Worm (Caenorhabditis elegans) whole organism, young adult: ENCODE results near the gene ZC302.3.

Experiments used
- F55B11.4 ChIP-seq: sonication (generic microtip); optimal IDR thresholded peaks from 2 replicates; lab custom pipeline; 2016; ENCODE audit warnings: missing compliant biosample characterization, missing genetic modification characterization, borderline replicate concordance; ENCODE audit not compliant: insufficient read depth
- K11D2.4 ChIP-seq: fragments of 200-800 bp; sonication (Bioruptor generic); IDR thresholded peaks from 2 replicates; pipeline ENCODE4 v1.3.6; 2022; ENCODE audit warnings: missing genetic modification reagents, missing genetic modification characterization, missing compliant biosample characterization
- K12H6.12 ChIP-seq: fragments of 200-800 bp; sonication (Bioruptor generic); optimal IDR thresholded peaks from 2 replicates; lab custom pipeline; 2018; ENCODE audit warnings: mild to moderate bottlenecking, missing genetic modification characterization, missing compliant biosample characterization
- Y67H2A.10 ChIP-seq: fragments of 200-800 bp; sonication (Bioruptor generic); conservative IDR thresholded peaks from 2 replicates; pipeline ENCODE4 v1.3.6; 2022; ENCODE audit warnings: missing genetic modification reagents, missing genetic modification characterization, missing compliant biosample characterization
- akir-1 ChIP-seq: fragments of 200-800 bp; sonication (Bioruptor generic); optimal IDR thresholded peaks from 2 replicates; lab custom pipeline; 2018; ENCODE audit warnings: mild to moderate bottlenecking, missing genetic modification characterization, moderate library complexity, missing compliant biosample characterization
- ama-1 ChIP-seq, 3 experiments: fragments of 150-350 bp in 1 of 3; sonication (generic microtip) in 2 of 3; optimal IDR thresholded peaks; 2 replicates each; lab custom pipeline; 2014 to 2018; ENCODE audit warnings: missing biosample characterization in 2 of 3, missing genetic modification characterization in 2 of 3, missing genetic modification reagents in 2 of 3
- aptf-3 ChIP-seq: fragments of 200-800 bp; sonication (Bioruptor generic); IDR thresholded peaks from 2 replicates; pipeline ENCODE4 v1.3.6; 2022; ENCODE audit warnings: missing genetic modification characterization, missing compliant biosample characterization
- attf-5 ChIP-seq: fragments of 200-800 bp; sonication (Bioruptor generic); optimal IDR thresholded peaks from 2 replicates; lab custom pipeline; 2018; ENCODE audit warnings: mild to moderate bottlenecking, missing genetic modification characterization, missing compliant biosample characterization
- cebp-1 ChIP-seq, 2 experiments: fragments of 200-800 bp in 1 of 2; sonication (Bioruptor generic) in 1 of 2; sonication (generic microtip) in 1 of 2; IDR thresholded peaks in 1 of 2; optimal IDR thresholded peaks in 1 of 2; 2 replicates each; pipeline versions ENCODE4 v1.3.6 to Lab custom; 2017 to 2022; ENCODE audit warnings: missing compliant biosample characterization in 2 of 2, missing genetic modification characterization in 2 of 2, mild to moderate bottlenecking in 1 of 2, missing genetic modification reagents in 1 of 2, moderate library complexity in 1 of 2
- cebp-2 ChIP-seq: fragments of 200-800 bp; sonication (Bioruptor generic); IDR thresholded peaks from 2 replicates; pipeline ENCODE4 v1.3.6; 2022; ENCODE audit warnings: missing genetic modification characterization, missing compliant biosample characterization
- ceh-100 ChIP-seq: fragments of 200-800 bp; sonication (Bioruptor generic); IDR thresholded peaks from 2 replicates; pipeline ENCODE4 v1.3.6; 2022; ENCODE audit warnings: missing genetic modification reagents, missing genetic modification characterization, missing compliant biosample characterization
- ceh-91 ChIP-seq: fragments of 200-800 bp; sonication (Bioruptor generic); IDR thresholded peaks from 2 replicates; pipeline ENCODE4 v1.3.6; 2022; ENCODE audit warnings: missing genetic modification reagents, missing genetic modification characterization, missing compliant biosample characterization
- egl-18 ChIP-seq: fragments of 200-800 bp; sonication (Bioruptor generic); IDR thresholded peaks from 2 replicates; pipeline ENCODE4 v1.3.6; 2022; ENCODE audit warnings: missing genetic modification reagents, missing genetic modification characterization, missing compliant biosample characterization
- egl-44 ChIP-seq: fragments of 200-800 bp; sonication (Bioruptor generic); IDR thresholded peaks from 2 replicates; pipeline ENCODE4 v1.3.6; 2022; ENCODE audit warnings: missing genetic modification reagents, missing genetic modification characterization, missing compliant biosample characterization
- egrh-3 ChIP-seq: fragments of 200-800 bp; sonication (Bioruptor generic); IDR thresholded peaks from 2 replicates; pipeline ENCODE4 v1.3.6; 2022; ENCODE audit warnings: missing genetic modification reagents, missing genetic modification characterization, missing compliant biosample characterization
- fkh-3 ChIP-seq: sonication (generic microtip); optimal IDR thresholded peaks from 2 replicates; lab custom pipeline; 2016; ENCODE audit warnings: mild to moderate bottlenecking, missing genetic modification characterization, missing compliant biosample characterization
- him-1 ChIP-seq: sonication (generic microtip); optimal IDR thresholded peaks from 2 replicates; lab custom pipeline; 2016; ENCODE audit warnings: missing genotype, missing genetic modification reagents, missing genetic modification characterization, missing compliant biosample characterization
- hlh-12 ChIP-seq: sonication (generic microtip); optimal IDR thresholded peaks from 2 replicates; lab custom pipeline; 2016; ENCODE audit warnings: missing genetic modification characterization, missing compliant biosample characterization
- hsf-1 ChIP-seq: fragments of 200-800 bp; sonication (Bioruptor generic); IDR thresholded peaks from 2 replicates; pipeline ENCODE4 v1.3.6; 2022; ENCODE audit warnings: missing genetic modification reagents, missing genetic modification characterization, missing compliant biosample characterization
- let-607 ChIP-seq, 2 experiments: fragments of 200-800 bp in 1 of 2; sonication (Bioruptor generic) in 1 of 2; sonication (generic microtip) in 1 of 2; optimal IDR thresholded peaks; 2 replicates each; lab custom pipeline; 2016 to 2018; ENCODE audit warnings: mild to moderate bottlenecking in 2 of 2, missing compliant biosample characterization in 2 of 2, missing genetic modification characterization in 2 of 2, moderate library complexity in 2 of 2, missing genotype in 1 of 2
- lin-35 ChIP-seq, 3 experiments: fragments of 150-350 bp in 2 of 3; sonication (generic microtip) in 1 of 3; optimal IDR thresholded peaks; 2 replicates each; lab custom pipeline; 2014 to 2018; ENCODE audit warnings: missing biosample characterization in 3 of 3, missing genetic modification characterization in 3 of 3, missing genetic modification reagents in 3 of 3
- lin-40 ChIP-seq: sonication (generic microtip); optimal IDR thresholded peaks from 2 replicates; lab custom pipeline; 2016; ENCODE audit warnings: missing genetic modification characterization, mild to moderate bottlenecking, missing compliant biosample characterization, missing genotype, missing genetic modification reagents
- lsl-1 ChIP-seq: fragments of 200-800 bp; sonication (Bioruptor generic); optimal IDR thresholded peaks from 2 replicates; lab custom pipeline; 2018; ENCODE audit warnings: mild to moderate bottlenecking, missing genetic modification characterization, moderate library complexity, missing compliant biosample characterization
- madf-10 ChIP-seq: sonication (generic microtip); optimal IDR thresholded peaks from 2 replicates; lab custom pipeline; 2016; ENCODE audit warnings: mild to moderate bottlenecking, missing genetic modification characterization, missing compliant biosample characterization
- nhr-120 ChIP-seq: fragments of 200-800 bp; sonication (Bioruptor generic); IDR thresholded peaks from 2 replicates; pipeline ENCODE4 v1.3.6; 2022; ENCODE audit warnings: missing genetic modification characterization, missing compliant biosample characterization
- pha-4 ChIP-seq: fragments of 150-350 bp; sonication (generic microtip); optimal IDR thresholded peaks from 2 replicates; lab custom pipeline; 2014; ENCODE audit warnings: missing biosample characterization, missing genetic modification reagents, missing genetic modification characterization
- rcor-1 ChIP-seq: fragments of 200-800 bp; sonication (Bioruptor generic); IDR thresholded peaks from 2 replicates; pipeline ENCODE4 v1.3.6; 2022; ENCODE audit warnings: missing genetic modification reagents, missing genetic modification characterization, missing compliant biosample characterization
- sea-2 ChIP-seq: fragments of 200-800 bp; sonication (Bioruptor generic); IDR thresholded peaks from 2 replicates; pipeline ENCODE4 v1.3.6; 2022; ENCODE audit warnings: missing genetic modification characterization, missing compliant biosample characterization
- somi-1 ChIP-seq: fragments of 200-800 bp; sonication (Bioruptor generic); optimal IDR thresholded peaks from 2 replicates; lab custom pipeline; 2018; ENCODE audit warnings: mild to moderate bottlenecking, missing genetic modification characterization, missing compliant biosample characterization
- tbx-9 ChIP-seq: sonication (generic microtip); optimal IDR thresholded peaks from 2 replicates; lab custom pipeline; 2016; ENCODE audit warnings: borderline replicate concordance, missing genetic modification characterization, inconsistent platforms, missing compliant biosample characterization
- unc-62 ChIP-seq: fragments of 150-350 bp; optimal IDR thresholded peaks from 2 replicates; lab custom pipeline; 2014; ENCODE audit warnings: missing biosample characterization, missing genetic modification reagents, missing genetic modification characterization
- xnd-1 ChIP-seq: sonication (generic microtip); optimal IDR thresholded peaks from 2 replicates; lab custom pipeline; 2016; ENCODE audit warnings: missing genotype, missing genetic modification reagents, missing genetic modification characterization, missing compliant biosample characterization
- zim-3 ChIP-seq: sonication (generic microtip); optimal IDR thresholded peaks from 2 replicates; lab custom pipeline; 2017; ENCODE audit warnings: mild to moderate bottlenecking, missing genetic modification characterization, moderate library complexity, missing compliant biosample characterization
- ztf-25 ChIP-seq: fragments of 200-800 bp; sonication (Bioruptor generic); IDR thresholded peaks from 2 replicates; pipeline ENCODE4 v1.3.6; 2022; ENCODE audit warnings: missing genetic modification reagents, missing genetic modification characterization, missing compliant biosample characterization
- ztf-28 ChIP-seq: fragments of 200-800 bp; sonication (Bioruptor generic); IDR thresholded peaks from 2 replicates; pipeline ENCODE4 v1.3.6; 2022; ENCODE audit warnings: missing genetic modification reagents, missing genetic modification characterization, missing compliant biosample characterization

The ZC302.3 gene

ce11 chrV:10719833-10720170, 21.5 kb downstream of the ZC302.3 start (continued):
- no peak for TF ChIP-seq egl-18
- TF ChIP-seq let-607 (tag; optimal IDR thresholded peaks at IDR 0.05; lab: Kevin White, UChicago), result no peak
- TF ChIP-seq egrh-3 (GFP tag; lab: Robert Waterston, UW), result no peak
- no peak for TF ChIP-seq hlh-12 (tag; lab: Kevin White, UChicago)
- peak; percentile 49 for TF ChIP-seq attf-5
- no peak for TF ChIP-seq lsl-1 (GFP tag; lab: Kevin White, UChicago)
- TF ChIP-seq K11D2.4 (GFP tag; lab: Robert Waterston, UW), result 0 out of 2 replicates have a peak, but pooled peaks have one; percentile 51
- no peak for TF ChIP-seq xnd-1 (tag; lab: Kevin White, UChicago)
- no peak for TF ChIP-seq cebp-1 (GFP tag; IDR thresholded peaks at IDR 0.05; lab: Robert Waterston, UW)
- TF ChIP-seq cebp-1 (tag; optimal IDR thresholded peaks at IDR 0.05; lab: Kevin White, UChicago), result peak; percentile 82
- TF ChIP-seq fkh-3 (tag; lab: Kevin White, UChicago), result no peak
- no peak for TF ChIP-seq him-1 (tag; lab: Kevin White, UChicago)
- TF ChIP-seq akir-1, result peak; percentile 8
- no peak for TF ChIP-seq madf-10
- TF ChIP-seq pha-4, result no peak
- TF ChIP-seq nhr-120 (GFP tag; lab: Robert Waterston, UW), result no peak
- no peak for TF ChIP-seq zim-3 (tag; lab: Kevin White, UChicago)
- no peak for TF ChIP-seq tbx-9 (tag; lab: Kevin White, UChicago)
- TF ChIP-seq lin-40 (tag; lab: Kevin White, UChicago), result peak; percentile 24
- TF ChIP-seq unc-62 (GFP tag; lab: Kevin White, UChicago), result peak; percentile 40
- no peak; the same call in 1 of the 2 replicates for TF ChIP-seq Y67H2A.10 (GFP tag; lab: Robert Waterston, UW)
- TF ChIP-seq aptf-3, result no peak
- TF ChIP-seq, all 124 proteins: peak for 15

ce11 chrV:10719019-10719832, 22.0 kb downstream of the ZC302.3 start:
- TF ChIP-seq sea-2 (GFP tag; lab: Robert Waterston, UW) (no peak), cebp-2 (GFP tag; lab: Robert Waterston, UW) (no peak), lin-35 (GFP tag; optimal IDR thresholded peaks at IDR 0.05; lab: Kevin White, UChicago) (no peak), egl-44 (GFP tag; lab: Robert Waterston, UW) (no peak), hsf-1 (GFP tag; lab: Robert Waterston, UW) (no peak), F55B11.4 (tag; lab: Kevin White, UChicago) (no peak), ceh-91 (GFP tag; lab: Robert Waterston, UW) (no peak), rcor-1 (0 out of 2 replicates have a peak, but pooled peaks have one; percentile 14), cebp-1 (GFP tag; IDR thresholded peaks at IDR 0.05; lab: Robert Waterston, UW) (no peak), cebp-1 (tag; optimal IDR thresholded peaks at IDR 0.05; lab: Kevin White, UChicago) (peak; percentile 29), ama-1 (optimal IDR thresholded peaks at IDR 0.05; lab: Kevin White, UChicago) (peak; percentile 38), ama-1 (GFP tag; optimal IDR thresholded peaks at IDR 0.05; lab: Kevin White, UChicago) (no peak), ceh-100 (GFP tag; lab: Robert Waterston, UW) (no peak), ztf-28 (GFP tag; lab: Robert Waterston, UW) (no peak), K12H6.12 (tag; lab: Kevin White, UChicago) (peak; percentile 39), ztf-25 (GFP tag; lab: Robert Waterston, UW) (no peak), somi-1 (GFP tag; lab: Kevin White, UChicago) (peak; percentile 49)
